Worm (Caenorhabditis elegans) whole organism, L4 larva: ENCODE data around the gene F22F7.2.

Source experiments
- F49E8.2 ChIP-seq: sonication (generic microtip); optimal IDR thresholded peaks from 2 replicates; lab custom pipeline; 2016; ENCODE audit warnings: missing compliant biosample characterization, mild to moderate bottlenecking, missing genetic modification characterization, borderline replicate concordance
- R02D3.7 ChIP-seq: fragments of 150-350 bp; sonication (generic microtip); optimal IDR thresholded peaks from 3 replicates; lab custom pipeline; 2014; ENCODE audit warnings: missing biosample characterization, missing genetic modification characterization
- ZK546.5 ChIP-seq, 2 experiments: sonication (generic microtip); optimal IDR thresholded peaks; 2 replicates each; lab custom pipeline; 2017; ENCODE audit warnings: missing biosample characterization in 2 of 2, missing genetic modification characterization in 2 of 2
- aha-1 ChIP-seq: fragments of 150-350 bp; peaks from one replicate; lab custom pipeline; 2014; ENCODE audit warnings: missing biosample characterization, missing genetic modification characterization
- attf-4 ChIP-seq: sonication (generic microtip); optimal IDR thresholded peaks from 3 replicates; lab custom pipeline; 2017; ENCODE audit warnings: missing biosample characterization, missing genetic modification characterization
- daf-12 ChIP-seq: fragments of 150-350 bp; optimal IDR thresholded peaks from 2 replicates; lab custom pipeline; 2014; ENCODE audit warnings: missing biosample characterization, missing genetic modification reagents, missing genetic modification characterization
- hmg-1.1 ChIP-seq: fragments of 200-800 bp; sonication (Bioruptor generic); IDR thresholded peaks from 2 replicates; pipeline ENCODE4 v1.3.6; 2022; ENCODE audit warnings: missing genetic modification reagents, missing genetic modification characterization, missing compliant biosample characterization
- mep-1 ChIP-seq: fragments of 150-350 bp; sonication (generic microtip); optimal IDR thresholded peaks from 3 replicates; lab custom pipeline; 2014; ENCODE audit warnings: missing biosample characterization, missing genetic modification characterization
- nhr-11 ChIP-seq: fragments of 150-350 bp; optimal IDR thresholded peaks from 2 replicates; lab custom pipeline; 2014; ENCODE audit warnings: missing biosample characterization, missing genetic modification characterization
- pha-4 ChIP-seq, 2 experiments: fragments of 150-350 bp in 1 of 2; fragments of 200-800 bp in 1 of 2; sonication (Bioruptor generic) in 1 of 2; IDR thresholded peaks in 1 of 2; optimal IDR thresholded peaks in 1 of 2; 2 replicates each; pipeline versions ENCODE4 v1.3.6 to Lab custom; 2014 to 2022; ENCODE audit warnings: missing genetic modification characterization in 2 of 2, missing genetic modification reagents in 2 of 2, missing biosample characterization in 1 of 2, missing compliant biosample characterization in 1 of 2
- skn-1 ChIP-seq: fragments of 150-350 bp; optimal IDR thresholded peaks from 2 replicates; lab custom pipeline; 2014; ENCODE audit warnings: missing biosample characterization, missing genetic modification characterization
- unc-62 ChIP-seq, 3 experiments: fragments of 150-350 bp in 1 of 3; sonication (generic microtip); optimal IDR thresholded peaks in 2 of 3; peaks in 1 of 3; 1 replicate in 1 of 3; 2 replicates in 2 of 3; lab custom pipeline; 2014 to 2017; ENCODE audit warnings: missing biosample characterization in 3 of 3, missing genetic modification characterization in 3 of 3, missing genetic modification reagents in 3 of 3, missing genotype in 1 of 3
- zag-1 ChIP-seq: fragments of 150-350 bp; optimal IDR thresholded peaks from 2 replicates; lab custom pipeline; 2014; ENCODE audit warnings: missing biosample characterization, missing genetic modification characterization
- zip-11 ChIP-seq: fragments of 200-800 bp; sonication (Bioruptor generic); IDR thresholded peaks from 2 replicates; pipeline ENCODE4 v1.3.6; 2022; ENCODE audit warnings: missing genetic modification characterization, missing compliant biosample characterization

DNA sequence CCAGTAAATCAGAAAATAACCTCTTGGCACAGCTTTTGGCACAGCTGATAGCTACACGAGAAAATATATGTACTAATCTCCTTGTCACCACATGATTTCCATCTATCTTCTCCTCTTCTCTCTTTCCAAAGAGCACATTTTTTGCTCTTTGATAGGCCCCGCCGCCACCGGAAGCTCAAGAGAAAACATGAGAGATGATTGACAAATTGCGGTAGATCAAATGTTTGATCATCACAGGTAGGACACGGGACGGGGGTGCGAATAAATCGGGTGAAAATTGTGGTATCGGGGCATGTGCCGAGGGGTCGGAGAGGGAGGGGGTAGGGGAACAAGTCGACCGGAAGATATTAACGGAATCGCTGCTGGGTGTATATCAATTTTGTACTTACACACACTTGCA lies 46.5 kb upstream of the F22F7.2 start:
- no peak for TF ChIP-seq zip-11
- TF ChIP-seq zag-1 (tag; lab: Kevin White, UChicago), result no peak
- no peak for TF ChIP-seq attf-4 (tag; lab: Kevin White, UChicago)
- no peak for TF ChIP-seq skn-1 (tag; lab: Kevin White, UChicago)
- no peak for TF ChIP-seq pha-4 (GFP tag; IDR thresholded peaks at IDR 0.05; lab: Robert Waterston, UW)
- TF ChIP-seq pha-4 (tag; optimal IDR thresholded peaks at IDR 0.05; lab: Kevin White, UChicago), result no peak
- TF ChIP-seq unc-62 (GFP tag; optimal IDR thresholded peaks at IDR 0.05 in 1 of 2; lab: Kevin White, UChicago), result no peak
- no peak for TF ChIP-seq unc-62 (tag; optimal IDR thresholded peaks at IDR 0.05; lab: Kevin White, UChicago)
- no peak for TF ChIP-seq mep-1 (tag; lab: Kevin White, UChicago)
- no peak for TF ChIP-seq aha-1
- TF ChIP-seq ZK546.5 (tag; optimal IDR thresholded peaks at IDR 0.05; lab: Kevin White, UChicago), result no peak
- TF ChIP-seq R02D3.7, result no peak
- TF ChIP-seq F49E8.2 (tag; lab: Kevin White, UChicago), result no peak
- no peak for TF ChIP-seq hmg-1.1 (GFP tag; lab: Robert Waterston, UW)
- TF ChIP-seq nhr-11 (tag; lab: Kevin White, UChicago), result peak; percentile 43
- TF ChIP-seq daf-12 (tag; lab: Kevin White, UChicago), result no peak
